Fruit fly (Drosophila melanogaster): ENCODE measurements around the gene Non3.

The Non3 gene

DNA sequence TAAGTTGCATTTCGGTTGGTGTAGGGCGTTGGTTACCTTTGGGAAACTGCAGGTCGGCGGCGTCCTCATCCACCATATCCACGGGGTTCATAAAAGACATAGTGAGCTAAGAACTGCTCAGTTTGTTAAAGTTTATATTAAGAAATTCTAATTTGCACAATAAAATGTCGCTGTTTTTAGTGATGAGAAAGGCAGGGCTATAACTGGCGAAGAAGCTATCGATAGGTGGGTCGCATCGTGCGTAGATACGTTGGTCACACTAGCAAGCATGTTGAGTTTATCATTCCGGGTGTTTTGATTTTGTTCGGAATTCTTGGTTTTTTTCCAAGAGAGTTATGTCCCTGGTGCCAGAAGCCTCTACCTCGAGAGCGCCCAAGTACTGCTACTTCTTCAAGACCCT lies 31.8 kb downstream of the Non3 start, which contains the start of the genes Ada2a, Polr2D, Tgs1 and moi:
Ada2a (minus strand) TSS at position 207 of the 400 bp plus-strand sequence.
Polr2D (minus strand) TSS at position 207 of the 400 bp plus-strand sequence.
Tgs1 (plus strand) TSS at position 250 of the 400 bp plus-strand sequence.
moi (plus strand) TSS at position 250 of the 400 bp plus-strand sequence.
- TF ChIP-seq br (GFP tag; optimal IDR thresholded peaks at IDR 0.05) (no peak), rgr (GFP tag; optimal IDR thresholded peaks at IDR 0.05) (no peak), Abd-B (GFP tag; optimal IDR thresholded peaks at IDR 0.05) (no peak), N (GFP tag; optimal IDR thresholded peaks at IDR 0.05) (no peak), Hr78 (GFP tag; optimal IDR thresholded peaks at IDR 0.05) (no peak), Hr83 (GFP tag; optimal IDR thresholded peaks at IDR 0.05; ENCODE audit: poor library complexity, severe bottlenecking) (peak; percentile 38), Myc (optimal IDR thresholded peaks at IDR 0.05) (peak; percentile 9), Dif (GFP tag; optimal IDR thresholded peaks at IDR 0.05; ENCODE audit: partially characterized antibody) (no peak)

DNA sequence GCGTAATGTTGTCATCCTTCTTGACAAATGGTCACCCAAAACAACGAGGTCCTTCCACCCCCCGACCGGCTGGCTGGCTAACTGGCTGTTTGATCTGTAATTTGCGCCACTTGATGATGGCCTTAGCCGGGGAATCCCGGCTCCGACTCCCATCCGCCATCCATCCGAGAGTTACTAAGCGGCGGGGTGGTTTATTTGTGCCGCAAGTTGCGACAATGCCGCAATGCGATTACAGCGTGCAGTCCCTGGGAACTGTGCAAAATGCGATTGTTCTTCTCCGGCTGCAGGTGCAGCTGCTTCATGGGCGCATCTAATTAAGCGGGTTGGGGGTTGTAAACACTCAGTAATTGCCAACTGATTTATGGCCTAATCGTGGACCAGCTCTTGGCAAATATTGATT lies 36.5 kb downstream of the Non3 start:
- TF ChIP-seq GATAd (GFP tag; optimal IDR thresholded peaks at IDR 0.05): no peak
- TF ChIP-seq dmrt93B (GFP tag; optimal IDR thresholded peaks at IDR 0.05): no peak
- no peak for TF ChIP-seq CG32264 (GFP tag; optimal IDR thresholded peaks at IDR 0.05)
- TF ChIP-seq CG9705 (GFP tag; optimal IDR thresholded peaks at IDR 0.05): no peak
- no peak for TF ChIP-seq Dfd (GFP tag; optimal IDR thresholded peaks at IDR 0.05)
- no peak for TF ChIP-seq Rel (GFP tag; optimal IDR thresholded peaks at IDR 0.05)
- TF ChIP-seq Rel (tag; optimal IDR thresholded peaks at IDR 0.05): no peak

DNA sequence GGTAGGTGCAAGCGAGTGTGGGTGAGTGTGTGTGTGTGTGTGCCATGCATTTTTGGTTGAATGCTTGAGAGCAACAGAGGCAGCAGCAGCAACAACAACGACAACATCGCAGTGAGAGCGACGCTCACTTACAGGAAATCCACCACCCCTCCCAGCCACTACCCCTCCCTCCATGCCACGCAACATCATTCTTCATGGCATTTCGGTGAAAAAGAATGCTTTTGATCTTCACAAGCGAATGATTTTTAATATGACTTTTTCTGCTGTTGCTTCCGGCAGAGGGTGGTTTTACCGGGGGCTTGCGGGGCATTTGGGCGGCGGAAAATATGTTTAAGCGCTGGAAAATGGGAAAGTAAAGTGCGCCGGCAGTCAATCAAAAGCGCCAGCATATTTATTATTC lies 38.1 kb downstream of the Non3 start:
- no peak for TF ChIP-seq dl (GFP tag; optimal IDR thresholded peaks at IDR 0.05; ENCODE audit: insufficient read depth in 1 of 2, partially characterized antibody in 2 of 2)
- TF ChIP-seq GATAd (GFP tag; optimal IDR thresholded peaks at IDR 0.05): no peak
- no peak for TF ChIP-seq CrebA (GFP tag; optimal IDR thresholded peaks at IDR 0.05; ENCODE audit: borderline replicate concordance)
- TF ChIP-seq rgr (GFP tag; optimal IDR thresholded peaks at IDR 0.05): no peak
- TF ChIP-seq foxo (GFP tag; optimal IDR thresholded peaks at IDR 0.05): no peak
- no peak for TF ChIP-seq pan (optimal IDR thresholded peaks at IDR 0.05)
- no peak for TF ChIP-seq psq (GFP tag; optimal IDR thresholded peaks at IDR 0.05)
- no peak for TF ChIP-seq Dif (GFP tag; optimal IDR thresholded peaks at IDR 0.05; ENCODE audit: partially characterized antibody)
- TF ChIP-seq brk (GFP tag; optimal IDR thresholded peaks at IDR 0.05): no peak
- TF ChIP-seq Rel (GFP tag; optimal IDR thresholded peaks at IDR 0.05): no peak
- TF ChIP-seq Rel (tag; optimal IDR thresholded peaks at IDR 0.05): no peak
- no peak for TF ChIP-seq N (GFP tag; optimal IDR thresholded peaks at IDR 0.05)
- TF ChIP-seq dmrt93B (GFP tag; optimal IDR thresholded peaks at IDR 0.05): no peak
- TF ChIP-seq br (GFP tag; optimal IDR thresholded peaks at IDR 0.05): no peak

DNA sequence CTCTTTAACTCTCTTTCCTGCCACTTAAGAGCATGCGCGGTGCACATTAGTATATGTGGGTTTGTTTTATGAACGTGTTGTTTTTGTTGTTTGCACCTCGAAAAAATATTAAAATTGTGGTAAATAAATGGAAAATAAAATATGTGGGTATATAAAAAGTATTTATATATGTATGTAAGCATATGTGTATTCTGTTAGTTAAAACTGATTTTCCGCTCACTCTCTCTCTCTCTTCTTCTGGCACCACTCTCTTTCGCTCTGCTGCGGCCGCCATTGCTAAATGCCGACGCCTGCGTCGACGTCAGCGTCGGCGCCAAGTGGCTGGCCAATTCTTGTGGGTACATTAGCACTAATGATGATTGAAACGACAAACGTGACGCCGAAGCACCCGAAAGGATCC lies 41.8 kb downstream of the Non3 start:
- TF ChIP-seq sv (GFP tag; optimal IDR thresholded peaks at IDR 0.05) (no peak), Dfd (GFP tag; optimal IDR thresholded peaks at IDR 0.05) (no peak), h (GFP tag; optimal IDR thresholded peaks at IDR 0.05) (no peak), CG32264 (GFP tag; optimal IDR thresholded peaks at IDR 0.05) (no peak), sage (GFP tag; optimal IDR thresholded peaks at IDR 0.05) (no peak), GATAd (GFP tag; optimal IDR thresholded peaks at IDR 0.05) (no peak), dl (GFP tag; optimal IDR thresholded peaks at IDR 0.05; ENCODE audit: insufficient read depth in 1 of 2, partially characterized antibody in 2 of 2) (no peak), HLH106 (tag; optimal IDR thresholded peaks at IDR 0.05) (no peak), OdsH (GFP tag; optimal IDR thresholded peaks at IDR 0.05) (no peak), Dif (GFP tag; optimal IDR thresholded peaks at IDR 0.05; ENCODE audit: partially characterized antibody) (no peak), rgr (GFP tag; optimal IDR thresholded peaks at IDR 0.05) (no peak)

DNA sequence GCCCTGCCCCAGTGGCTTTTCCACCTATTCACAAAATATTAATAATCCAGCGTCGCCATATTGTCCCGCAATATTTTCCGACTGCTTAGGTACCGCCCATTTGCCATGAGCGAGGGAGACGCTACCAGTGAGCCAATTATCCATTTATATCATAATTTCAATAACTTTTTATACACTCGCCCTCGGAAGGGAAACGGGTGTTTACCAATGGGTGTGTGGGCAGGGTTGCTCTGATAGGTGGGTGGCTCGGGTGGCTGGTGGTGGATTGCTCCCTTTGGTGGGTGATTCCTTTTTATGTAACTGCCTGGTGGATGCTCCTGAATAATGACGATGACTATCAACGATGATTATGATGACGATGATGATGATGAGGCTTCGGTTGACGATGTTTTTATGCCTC lies 43.1 kb downstream of the Non3 start:
- peak; percentile 44 for TF ChIP-seq Vsx2 (GFP tag; optimal IDR thresholded peaks at IDR 0.05; ENCODE audit: partially characterized antibody)
- no peak for TF ChIP-seq Abd-B (GFP tag; optimal IDR thresholded peaks at IDR 0.05)

DNA sequence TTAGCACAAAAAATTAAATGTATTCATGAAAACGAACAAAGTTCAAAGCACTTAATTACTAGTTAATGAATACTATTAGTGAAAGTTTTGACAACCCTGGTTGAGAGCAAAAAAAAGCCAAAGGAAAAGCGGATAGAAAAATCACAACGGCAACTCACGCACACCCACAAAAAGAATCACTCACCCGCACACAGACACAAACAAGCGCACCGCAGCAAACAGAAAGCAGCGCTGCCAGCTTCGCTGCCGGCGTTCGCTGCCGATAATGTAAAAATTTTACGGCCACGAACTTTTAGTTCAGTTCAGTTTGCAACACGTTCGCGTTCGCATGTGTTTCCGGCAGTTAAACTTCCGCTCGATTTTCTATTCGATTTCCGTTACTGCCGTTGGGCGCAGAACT lies 44.0 kb downstream of the Non3 start, which contains the start of gene CG18599:
CG18599 (plus strand) TSS at position 301 of the 400 bp plus-strand sequence.
- TF ChIP-seq pan (optimal IDR thresholded peaks at IDR 0.05) (no peak), usp (GFP tag; optimal IDR thresholded peaks at IDR 0.05) (no peak), h (GFP tag; optimal IDR thresholded peaks at IDR 0.05) (no peak), Myc (optimal IDR thresholded peaks at IDR 0.05) (no peak), fru (GFP tag; optimal IDR thresholded peaks at IDR 0.05) (no peak), Hr78 (GFP tag; optimal IDR thresholded peaks at IDR 0.05) (no peak), foxo (GFP tag; optimal IDR thresholded peaks at IDR 0.05) (no peak), brk (GFP tag; optimal IDR thresholded peaks at IDR 0.05) (no peak)

Measured in whole organism, wandering third instar larva.